Worm (Caenorhabditis elegans) whole organism, midembryonic: ENCODE measurements around the gene C17F4.2.

ENCODE experiments used
- T22C8.4 ChIP-seq: fragments of 200-800 bp; sonication (Bioruptor generic); IDR thresholded peaks from 2 replicates; pipeline ENCODE4 v1.3.6; 2022; ENCODE audit warnings: missing genetic modification characterization, missing compliant biosample characterization
- cog-1 ChIP-seq: sonication (generic microtip); optimal IDR thresholded peaks from 2 replicates; lab custom pipeline; 2016; ENCODE audit warnings: missing genetic modification characterization, missing compliant biosample characterization
- flt-1 ChIP-seq: fragments of 200-800 bp; sonication (Bioruptor generic); IDR thresholded peaks from 2 replicates; pipeline ENCODE4 v1.3.6; 2022; ENCODE audit warnings: missing genetic modification characterization, missing compliant biosample characterization
- klf-2 ChIP-seq: fragments of 200-800 bp; sonication (Bioruptor generic); conservative IDR thresholded peaks from 2 replicates; pipeline ENCODE4 v1.3.6; 2022; ENCODE audit warnings: missing genetic modification reagents, missing genetic modification characterization, missing compliant biosample characterization
- med-1 ChIP-seq: sonication (generic microtip); optimal IDR thresholded peaks from 2 replicates; lab custom pipeline; 2017; ENCODE audit warnings: missing genetic modification characterization, mild to moderate bottlenecking, missing compliant biosample characterization, antibody characterized with exemption, missing genetic modification reagents; ENCODE audit not compliant: insufficient read depth
- ref-1 ChIP-seq: fragments of 200-800 bp; sonication (Bioruptor generic); conservative IDR thresholded peaks from 2 replicates; pipeline ENCODE4 v1.3.6; 2022; ENCODE audit warnings: missing genetic modification reagents, missing genetic modification characterization, missing compliant biosample characterization
- tab-1 ChIP-seq: fragments of 200-800 bp; sonication (Bioruptor generic); IDR thresholded peaks from 2 replicates; pipeline ENCODE4 v1.3.6; 2022; ENCODE audit warnings: missing genetic modification characterization, missing compliant biosample characterization
- ztf-23 ChIP-seq: fragments of 200-800 bp; sonication (Bioruptor generic); IDR thresholded peaks from 2 replicates; pipeline ENCODE4 v1.3.6; 2022; ENCODE audit warnings: missing genetic modification reagents, missing genetic modification characterization, missing compliant biosample characterization
- ztf-29 ChIP-seq: fragments of 200-800 bp; sonication (Bioruptor generic); IDR thresholded peaks from 2 replicates; pipeline ENCODE4 v1.3.6; 2022; ENCODE audit warnings: missing genetic modification reagents, missing genetic modification characterization, missing compliant biosample characterization

Gene C17F4.2

DNA sequence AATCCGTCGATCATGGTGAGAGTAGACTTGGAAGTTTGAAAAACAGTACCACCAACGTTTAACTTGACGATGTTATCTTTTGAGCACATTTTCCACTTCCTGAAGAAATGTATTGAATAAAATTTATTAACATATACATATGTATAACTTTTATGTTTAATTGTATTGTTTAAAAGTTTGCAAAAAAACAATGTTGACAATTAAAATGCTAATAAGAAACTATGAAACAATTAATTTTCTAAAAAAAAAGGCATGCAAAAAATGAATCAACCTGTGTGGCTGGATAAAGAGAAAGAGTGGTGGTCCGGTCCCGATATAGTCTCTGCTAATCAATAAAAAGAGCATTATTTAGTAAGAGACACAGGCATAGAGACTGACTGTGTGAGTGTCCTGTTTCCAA, 13.7 kb upstream of the C17F4.2 start, which contains the start of gene C17F4.8:
Gene C17F4.8 (minus strand): TSS at position 101 of the 400 bp plus-strand sequence.
- no peak for TF ChIP-seq flt-1 (GFP tag; lab: Robert Waterston, UW)
- no peak for TF ChIP-seq klf-2 (GFP tag; lab: Robert Waterston, UW)
- no peak for TF ChIP-seq ref-1 (GFP tag; lab: Robert Waterston, UW)
- no peak for TF ChIP-seq ztf-29
- no peak for TF ChIP-seq cog-1 (tag; lab: Kevin White, UChicago)
- TF ChIP-seq T22C8.4 (GFP tag; lab: Robert Waterston, UW) = no peak
- no peak for TF ChIP-seq ztf-23 (GFP tag; lab: Robert Waterston, UW)
- no peak for TF ChIP-seq tab-1 (GFP tag; lab: Robert Waterston, UW)
- no peak for TF ChIP-seq med-1 (GFP tag; lab: Kevin White, UChicago)

DNA sequence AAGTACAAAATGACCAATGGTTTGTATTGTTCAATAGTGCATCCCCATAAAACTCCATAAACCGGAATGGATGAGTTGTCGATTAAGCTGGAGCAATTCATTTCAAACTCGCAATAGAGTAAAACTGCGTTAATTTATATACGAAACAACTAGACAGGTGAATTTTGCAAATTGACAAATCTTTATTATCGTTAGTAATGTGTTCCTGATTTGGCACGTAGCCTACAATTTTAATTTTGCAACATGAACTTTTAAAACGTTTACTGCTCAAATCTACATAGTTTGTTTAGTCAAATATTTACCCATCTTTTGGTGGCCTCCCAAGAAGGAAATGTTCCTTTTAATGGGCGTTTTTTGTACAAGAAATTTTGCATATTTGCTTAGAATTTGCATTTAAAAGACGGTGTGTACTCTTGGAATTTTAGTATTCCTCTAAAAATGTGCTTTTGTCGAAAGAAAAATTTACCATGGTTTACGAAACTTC, 11.4 kb upstream of the C17F4.2 start, which contains the start of the genes srz-67 and C17F4.11:
Gene srz-67 (minus strand): TSS at position 101 of the 484 bp plus-strand sequence.
Gene C17F4.11 (plus strand): TSS at position 434 of the 484 bp plus-strand sequence.
- TF ChIP-seq ztf-23 (GFP tag; lab: Robert Waterston, UW) (no peak), ref-1 (GFP tag; lab: Robert Waterston, UW) (no peak), tab-1 (GFP tag; lab: Robert Waterston, UW) (no peak), flt-1 (GFP tag; lab: Robert Waterston, UW) (no peak), klf-2 (GFP tag; lab: Robert Waterston, UW) (no peak)

DNA sequence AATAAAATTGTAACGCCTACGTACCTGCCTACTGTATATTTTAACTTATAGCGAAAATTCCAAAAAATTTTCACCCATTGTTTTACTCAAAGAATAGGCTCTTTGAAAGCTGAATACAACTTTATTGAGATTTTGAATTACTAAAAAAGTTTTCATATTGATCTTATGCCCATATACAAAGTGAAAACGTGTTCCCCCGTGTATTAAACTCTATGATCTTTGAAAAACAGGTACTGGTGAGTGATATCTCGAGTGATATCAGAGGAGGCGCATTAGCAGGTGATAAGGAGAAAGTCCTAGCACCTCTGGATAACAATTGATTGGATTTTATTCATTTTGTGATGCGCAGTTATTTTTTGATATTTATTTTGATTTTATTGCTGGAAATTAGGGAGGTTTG, 8.3 kb upstream of the C17F4.2 start, which contains the start of gene C17F4.3:
Gene C17F4.3 (plus strand): TSS at position 301 of the 400 bp plus-strand sequence.
- TF ChIP-seq ztf-29 (no peak), flt-1 (GFP tag; lab: Robert Waterston, UW) (no peak), T22C8.4 (GFP tag; lab: Robert Waterston, UW) (no peak), ztf-23 (GFP tag; lab: Robert Waterston, UW) (no peak), cog-1 (tag; lab: Kevin White, UChicago) (no peak), klf-2 (GFP tag; lab: Robert Waterston, UW) (no peak), ref-1 (GFP tag; lab: Robert Waterston, UW) (no peak), tab-1 (GFP tag; lab: Robert Waterston, UW) (no peak), med-1 (GFP tag; lab: Kevin White, UChicago) (no peak)

DNA sequence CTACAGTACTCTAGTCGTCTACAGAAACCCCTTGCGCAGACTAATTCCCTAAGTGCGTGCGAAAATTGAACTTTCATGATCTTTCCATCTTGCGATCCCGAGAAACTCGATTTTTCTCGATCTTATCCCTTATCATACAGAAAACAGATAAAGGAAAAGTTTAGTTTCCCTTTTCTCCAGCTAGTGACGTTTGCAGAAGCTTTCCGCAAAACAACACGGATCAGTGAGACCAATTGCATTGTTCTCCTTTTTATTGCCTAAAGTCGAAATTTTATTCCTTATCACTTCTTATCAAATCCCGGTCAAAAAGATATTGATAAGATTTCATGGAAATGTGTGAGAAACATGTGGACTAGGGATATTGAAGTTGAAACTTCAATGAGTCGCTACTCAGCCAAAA, 6.6 kb upstream of the C17F4.2 start:
- TF ChIP-seq flt-1 (GFP tag; lab: Robert Waterston, UW) (no peak), ztf-29 (no peak), ref-1 (GFP tag; lab: Robert Waterston, UW) (no peak), tab-1 (GFP tag; lab: Robert Waterston, UW) (no peak), cog-1 (tag; lab: Kevin White, UChicago) (no peak), med-1 (GFP tag; lab: Kevin White, UChicago) (no peak), T22C8.4 (GFP tag; lab: Robert Waterston, UW) (no peak), ztf-23 (GFP tag; lab: Robert Waterston, UW) (no peak), klf-2 (GFP tag; lab: Robert Waterston, UW) (no peak)

DNA sequence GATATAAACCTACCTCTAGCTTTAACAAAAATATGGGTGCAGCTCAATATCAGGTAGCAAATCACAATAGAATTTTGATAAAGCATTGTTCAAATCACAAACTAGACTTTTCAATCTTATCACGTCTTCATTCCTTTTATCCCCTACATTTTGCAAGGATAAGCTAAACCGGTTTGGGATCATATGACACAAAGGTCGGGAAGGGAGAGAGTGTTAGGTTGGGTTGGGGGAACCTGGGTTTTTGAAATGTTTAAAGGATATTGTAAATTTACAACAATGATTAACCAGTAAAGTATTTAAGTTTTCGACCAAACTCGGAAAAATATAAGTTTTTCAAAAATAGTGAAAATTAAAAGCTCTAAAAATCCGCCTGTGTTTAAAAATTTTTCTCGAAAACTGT, 4.4 kb upstream of the C17F4.2 start, which contains the start of gene C17F4.12:
Gene C17F4.12 (minus strand): TSS at position 101 of the 400 bp plus-strand sequence.
- TF ChIP-seq tab-1 (GFP tag; lab: Robert Waterston, UW) = no peak
- TF ChIP-seq med-1 (GFP tag; lab: Kevin White, UChicago) = no peak
- TF ChIP-seq klf-2 (GFP tag; lab: Robert Waterston, UW) = no peak
- TF ChIP-seq ref-1 (GFP tag; lab: Robert Waterston, UW) = no peak
- TF ChIP-seq cog-1 (tag; lab: Kevin White, UChicago) = no peak
- TF ChIP-seq ztf-23 (GFP tag; lab: Robert Waterston, UW) = no peak
- TF ChIP-seq ztf-29 = no peak
- TF ChIP-seq T22C8.4 (GFP tag; lab: Robert Waterston, UW) = no peak
- TF ChIP-seq flt-1 (GFP tag; lab: Robert Waterston, UW) = no peak

DNA sequence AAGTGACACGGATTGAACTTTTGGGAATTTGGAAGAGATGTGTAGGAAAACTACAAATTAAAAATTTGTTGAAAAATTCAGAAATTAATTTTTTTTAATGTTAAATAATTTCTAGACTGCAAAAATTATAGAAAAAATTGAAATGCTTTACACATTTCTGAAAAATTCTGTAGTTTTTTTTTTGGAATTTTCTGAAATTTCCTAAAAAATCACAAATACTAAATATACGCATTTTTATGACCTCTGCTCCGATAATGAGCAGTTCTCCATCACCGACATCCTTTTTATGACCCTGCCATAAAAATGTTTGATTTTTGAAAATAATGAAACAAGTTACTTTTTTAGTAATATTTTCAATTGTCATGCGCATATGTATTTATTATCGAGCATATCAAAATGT, 3.7 kb upstream of the C17F4.2 start:
- TF ChIP-seq tab-1 (GFP tag; lab: Robert Waterston, UW) (no peak), ztf-23 (GFP tag; lab: Robert Waterston, UW) (no peak), T22C8.4 (GFP tag; lab: Robert Waterston, UW) (no peak), cog-1 (tag; lab: Kevin White, UChicago) (no peak), med-1 (GFP tag; lab: Kevin White, UChicago) (no peak), flt-1 (GFP tag; lab: Robert Waterston, UW) (no peak), ztf-29 (no peak), ref-1 (GFP tag; lab: Robert Waterston, UW) (no peak), klf-2 (GFP tag; lab: Robert Waterston, UW) (no peak)

DNA sequence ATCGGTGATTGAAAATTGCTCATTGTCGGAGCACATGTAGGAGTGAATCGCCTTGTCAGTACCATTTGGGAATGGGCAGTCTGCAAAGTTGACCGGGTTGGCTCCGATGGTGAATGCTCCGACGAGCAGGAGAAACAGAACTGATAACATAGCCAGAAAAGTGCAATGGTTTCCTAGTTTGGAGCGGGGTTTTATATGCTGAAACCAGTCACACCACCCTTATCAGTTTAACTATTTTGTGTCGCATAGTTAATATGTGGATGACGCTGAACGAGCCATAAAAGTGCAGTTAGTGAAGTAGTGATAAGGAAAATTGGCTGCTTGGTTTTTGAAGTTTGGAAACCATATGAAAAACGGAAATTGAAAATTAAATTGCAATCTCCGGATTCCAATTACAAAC, 2.6 kb upstream of the C17F4.2 start, which contains the start of gene C17F4.7:
Gene C17F4.7 (minus strand): TSS at position 180 of the 400 bp plus-strand sequence.
- TF ChIP-seq T22C8.4 (GFP tag; lab: Robert Waterston, UW) (no peak), flt-1 (GFP tag; lab: Robert Waterston, UW) (no peak), ztf-29 (no peak), med-1 (GFP tag; lab: Kevin White, UChicago) (no peak), ztf-23 (GFP tag; lab: Robert Waterston, UW) (no peak), klf-2 (GFP tag; lab: Robert Waterston, UW) (no peak), ref-1 (GFP tag; lab: Robert Waterston, UW) (no peak), cog-1 (tag; lab: Kevin White, UChicago) (no peak), tab-1 (GFP tag; lab: Robert Waterston, UW) (no peak)

DNA sequence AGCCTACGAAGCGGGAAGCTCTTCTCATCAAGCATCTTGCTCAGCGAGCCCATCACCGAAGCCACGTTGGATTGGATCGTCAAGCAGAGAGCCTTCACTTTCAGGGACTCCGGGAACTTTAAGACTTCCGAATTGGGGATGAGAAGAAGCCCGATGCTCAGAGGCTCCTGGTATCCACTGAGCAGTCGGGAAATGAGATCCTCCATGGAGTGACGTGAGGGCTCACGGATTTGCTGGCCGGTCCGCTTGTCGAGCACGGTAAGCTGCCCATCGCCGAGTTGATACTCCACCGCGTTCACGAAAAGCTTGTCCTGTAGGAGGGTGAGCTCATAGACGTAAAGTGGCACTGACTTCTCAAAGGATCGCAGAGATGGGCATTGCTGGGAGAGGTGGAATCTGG, 912 bp upstream of the C17F4.2 start:
- TF ChIP-seq ztf-23 (GFP tag; lab: Robert Waterston, UW) (no peak), med-1 (GFP tag; lab: Kevin White, UChicago) (no peak), flt-1 (GFP tag; lab: Robert Waterston, UW) (no peak), tab-1 (GFP tag; lab: Robert Waterston, UW) (no peak), T22C8.4 (GFP tag; lab: Robert Waterston, UW) (no peak), ref-1 (GFP tag; lab: Robert Waterston, UW) (no peak), cog-1 (tag; lab: Kevin White, UChicago) (no peak), ztf-29 (no peak), klf-2 (GFP tag; lab: Robert Waterston, UW) (no peak)
